Fruit fly (Drosophila melanogaster): ENCODE results near the gene bves.

The bves gene

dm6 chrX:21127267-21127666 is 73.5 kb downstream of the bves start (continued):
- TF ChIP-seq Gug (GFP tag; IDR thresholded peaks at IDR 0.05) (no peak), OdsH (GFP tag; optimal IDR thresholded peaks at IDR 0.05) (peak; percentile 57), CG16779 (tag; optimal IDR thresholded peaks at IDR 0.05) (peak; percentile 1), CG6792 (GFP tag; optimal IDR thresholded peaks at IDR 0.05) (peak; percentile 19), lz (GFP tag; optimal IDR thresholded peaks at IDR 0.05) (no peak), CG15336 (GFP tag; IDR thresholded peaks at IDR 0.05) (peak; percentile 45; the same call in 1 of the 2 replicates), dsx (GFP tag; optimal IDR thresholded peaks at IDR 0.05; ENCODE audit: poor library complexity, severe bottlenecking) (peak; percentile 63)

All from whole organism, prepupa.